Worm (Caenorhabditis elegans) whole organism, late embryonic: ENCODE data around the gene cyn-16.

Experiments used
- C08G9.2 ChIP-seq: sonication (generic microtip); optimal IDR thresholded peaks from 2 replicates; lab custom pipeline; 2016; ENCODE audit warnings: mild to moderate bottlenecking, missing genetic modification characterization, moderate library complexity, missing compliant biosample characterization
- C38D4.7 ChIP-seq: fragments of 200-800 bp; sonication (Bioruptor generic); optimal IDR thresholded peaks from 2 replicates; lab custom pipeline; 2018; ENCODE audit warnings: mild to moderate bottlenecking, missing genetic modification characterization, moderate library complexity, missing compliant biosample characterization
- F13H6.1 ChIP-seq: sonication (generic microtip); optimal IDR thresholded peaks from 2 replicates; lab custom pipeline; 2016; ENCODE audit warnings: missing genetic modification characterization, missing compliant biosample characterization
- K02D7.2 ChIP-seq: sonication (generic microtip); optimal IDR thresholded peaks from 2 replicates; lab custom pipeline; 2017; ENCODE audit warnings: mild to moderate bottlenecking, missing genetic modification characterization, missing compliant biosample characterization
- K09A11.1 ChIP-seq: sonication (generic microtip); optimal IDR thresholded peaks from 2 replicates; lab custom pipeline; 2017; ENCODE audit warnings: antibody characterized with exemption, mild to moderate bottlenecking, missing genetic modification characterization, missing compliant biosample characterization; ENCODE audit not compliant: insufficient read depth
- Y22D7AL.16 ChIP-seq: sonication (generic microtip); optimal IDR thresholded peaks from 2 replicates; lab custom pipeline; 2016; ENCODE audit warnings: missing genetic modification characterization, missing compliant biosample characterization
- ama-1 ChIP-seq: fragments of 150-350 bp; optimal IDR thresholded peaks from 2 replicates; lab custom pipeline; 2014
- ceh-14 ChIP-seq: sonication (generic microtip); optimal IDR thresholded peaks from 2 replicates; lab custom pipeline; 2016; ENCODE audit warnings: missing genotype, missing genetic modification characterization, missing compliant biosample characterization
- ceh-2 ChIP-seq: sonication (generic microtip); optimal IDR thresholded peaks from 2 replicates; lab custom pipeline; 2016; ENCODE audit warnings: missing genotype, missing genetic modification characterization, missing compliant biosample characterization
- ceh-22 ChIP-seq: sonication (generic microtip); optimal IDR thresholded peaks from 2 replicates; lab custom pipeline; 2017; ENCODE audit warnings: missing biosample characterization, missing genetic modification characterization
- ceh-24 ChIP-seq: sonication (generic microtip); optimal IDR thresholded peaks from 2 replicates; lab custom pipeline; 2016; ENCODE audit warnings: mild to moderate bottlenecking, missing genetic modification characterization, missing compliant biosample characterization
- ceh-30 ChIP-seq: fragments of 150-350 bp; optimal IDR thresholded peaks from 2 replicates; lab custom pipeline; 2014; ENCODE audit warnings: missing biosample characterization, missing genetic modification characterization
- ceh-31 ChIP-seq: sonication (generic microtip); optimal IDR thresholded peaks from 2 replicates; lab custom pipeline; 2016; ENCODE audit warnings: missing genetic modification characterization, missing compliant biosample characterization
- ceh-34 ChIP-seq: sonication (generic microtip); optimal IDR thresholded peaks from 2 replicates; lab custom pipeline; 2016; ENCODE audit warnings: mild to moderate bottlenecking, missing genetic modification characterization, missing compliant biosample characterization
- ceh-45 ChIP-seq: fragments of 200-800 bp; sonication (Bioruptor generic); IDR thresholded peaks from 2 replicates; pipeline ENCODE4 v1.3.6; 2022; ENCODE audit warnings: missing genetic modification reagents, missing genetic modification characterization, missing compliant biosample characterization
- ceh-48 ChIP-seq: sonication (generic microtip); optimal IDR thresholded peaks from 2 replicates; lab custom pipeline; 2016; ENCODE audit warnings: missing genetic modification characterization, inconsistent platforms, missing compliant biosample characterization
- ceh-6 ChIP-seq: fragments of 200-800 bp; sonication (Bioruptor generic); optimal IDR thresholded peaks from 2 replicates; lab custom pipeline; 2018; ENCODE audit warnings: mild to moderate bottlenecking, missing genetic modification characterization, missing compliant biosample characterization
- che-1 ChIP-seq: sonication (generic microtip); optimal IDR thresholded peaks from 2 replicates; lab custom pipeline; 2016; ENCODE audit warnings: mild to moderate bottlenecking, missing genetic modification characterization, missing compliant biosample characterization
- dmd-4 ChIP-seq: sonication (generic microtip); optimal IDR thresholded peaks from 2 replicates; lab custom pipeline; 2016; ENCODE audit warnings: borderline replicate concordance, missing genetic modification characterization, missing compliant biosample characterization
- dve-1 ChIP-seq: sonication (generic microtip); optimal IDR thresholded peaks from 2 replicates; lab custom pipeline; 2017; ENCODE audit warnings: antibody characterized with exemption, mild to moderate bottlenecking, missing genetic modification characterization, missing compliant biosample characterization
- elt-2 ChIP-seq: sonication (generic microtip); optimal IDR thresholded peaks from 2 replicates; lab custom pipeline; 2016; ENCODE audit warnings: missing genetic modification reagents, missing genetic modification characterization, missing compliant biosample characterization
- elt-4 ChIP-seq: sonication (generic microtip); optimal IDR thresholded peaks from 2 replicates; lab custom pipeline; 2016; ENCODE audit warnings: missing genetic modification characterization, missing compliant biosample characterization
- ets-4 ChIP-seq: sonication (generic microtip); optimal IDR thresholded peaks from 2 replicates; lab custom pipeline; 2016; ENCODE audit warnings: missing genetic modification characterization, missing compliant biosample characterization
- eyg-1 ChIP-seq: sonication (generic microtip); optimal IDR thresholded peaks from 2 replicates; lab custom pipeline; 2016; ENCODE audit warnings: missing genotype, missing genetic modification characterization, missing compliant biosample characterization
- fkh-10 ChIP-seq: fragments of 150-350 bp; optimal IDR thresholded peaks from 2 replicates; lab custom pipeline; 2014; ENCODE audit warnings: missing biosample characterization, missing genetic modification reagents, missing genetic modification characterization
- fkh-6 ChIP-seq: sonication (generic microtip); optimal IDR thresholded peaks from 2 replicates; lab custom pipeline; 2016; ENCODE audit warnings: missing genetic modification characterization, missing compliant biosample characterization
- gmeb-2 ChIP-seq: sonication (generic microtip); optimal IDR thresholded peaks from 2 replicates; lab custom pipeline; 2016; ENCODE audit warnings: missing genetic modification characterization, inconsistent platforms, missing compliant biosample characterization
- hlh-13 ChIP-seq: fragments of 200-800 bp; sonication (Bioruptor generic); optimal IDR thresholded peaks from 2 replicates; lab custom pipeline; 2018; ENCODE audit warnings: mild to moderate bottlenecking, missing genetic modification characterization, missing compliant biosample characterization
- hlh-15 ChIP-seq: sonication (generic microtip); optimal IDR thresholded peaks from 2 replicates; lab custom pipeline; 2016; ENCODE audit warnings: missing genetic modification characterization, missing compliant biosample characterization
- hlh-30 ChIP-seq: sonication (generic microtip); optimal IDR thresholded peaks from 2 replicates; lab custom pipeline; 2017; ENCODE audit warnings: antibody characterized with exemption, missing genetic modification characterization, missing compliant biosample characterization; ENCODE audit not compliant: insufficient read depth
- hlh-6 ChIP-seq: sonication (generic microtip); optimal IDR thresholded peaks from 2 replicates; lab custom pipeline; 2016; ENCODE audit warnings: missing genotype, missing genetic modification characterization, missing compliant biosample characterization
- hlh-8 ChIP-seq: sonication (generic microtip); optimal IDR thresholded peaks from 2 replicates; lab custom pipeline; 2016; ENCODE audit warnings: missing genotype, missing genetic modification characterization, missing compliant biosample characterization
- lim-6 ChIP-seq: sonication (generic microtip); optimal IDR thresholded peaks from 2 replicates; lab custom pipeline; 2016; ENCODE audit warnings: missing genetic modification characterization, missing compliant biosample characterization
- lin-11 ChIP-seq: fragments of 200-800 bp; sonication (Bioruptor generic); optimal IDR thresholded peaks from 2 replicates; lab custom pipeline; 2018; ENCODE audit warnings: mild to moderate bottlenecking, missing genetic modification characterization, missing compliant biosample characterization
- madf-2 ChIP-seq: sonication (generic microtip); optimal IDR thresholded peaks from 2 replicates; lab custom pipeline; 2017; ENCODE audit warnings: missing genetic modification characterization, missing compliant biosample characterization
- nfya-1 ChIP-seq: sonication (generic microtip); optimal IDR thresholded peaks from 2 replicates; lab custom pipeline; 2017; ENCODE audit warnings: missing genetic modification characterization, mild to moderate bottlenecking, missing compliant biosample characterization, antibody characterized with exemption, moderate library complexity
- pag-3 ChIP-seq: sonication (generic microtip); optimal IDR thresholded peaks from 2 replicates; lab custom pipeline; 2016; ENCODE audit warnings: missing compliant biosample characterization, missing genetic modification characterization, borderline replicate concordance
- pax-1 ChIP-seq: fragments of 150-350 bp; optimal IDR thresholded peaks from 2 replicates; lab custom pipeline; 2014; ENCODE audit warnings: missing biosample characterization, missing genetic modification characterization
- sox-2 ChIP-seq: fragments of 200-800 bp; sonication (Bioruptor generic); IDR thresholded peaks from 2 replicates; pipeline ENCODE4 v1.3.6; 2022; ENCODE audit warnings: missing genetic modification reagents, missing genetic modification characterization, missing compliant biosample characterization
- sox-4 ChIP-seq: sonication (generic microtip); optimal IDR thresholded peaks from 2 replicates; lab custom pipeline; 2017; ENCODE audit warnings: mild to moderate bottlenecking, missing genetic modification characterization, inconsistent platforms, missing compliant biosample characterization
- tbx-2 ChIP-seq: sonication (generic microtip); optimal IDR thresholded peaks from 2 replicates; lab custom pipeline; 2016; ENCODE audit warnings: missing genetic modification characterization, missing compliant biosample characterization
- tbx-7 ChIP-seq: sonication (generic microtip); optimal IDR thresholded peaks from 2 replicates; lab custom pipeline; 2016; ENCODE audit warnings: missing genotype, missing genetic modification characterization, missing compliant biosample characterization
- ttx-3 ChIP-seq: sonication (generic microtip); optimal IDR thresholded peaks from 2 replicates; lab custom pipeline; 2016; ENCODE audit warnings: missing genetic modification reagents, missing genetic modification characterization, missing compliant biosample characterization
- unc-3 ChIP-seq, 2 experiments: fragments of 200-800 bp in 1 of 2; sonication (Bioruptor generic) in 1 of 2; sonication (generic microtip) in 1 of 2; conservative IDR thresholded peaks in 1 of 2; optimal IDR thresholded peaks in 1 of 2; 2 replicates each; pipeline versions ENCODE4 v1.3.6 to Lab custom; 2016 to 2022; ENCODE audit warnings: missing compliant biosample characterization in 2 of 2, missing genetic modification characterization in 2 of 2, missing genetic modification reagents in 1 of 2
- unc-42 ChIP-seq: sonication (generic microtip); optimal IDR thresholded peaks from 2 replicates; lab custom pipeline; 2016; ENCODE audit warnings: missing genotype, missing genetic modification characterization, missing compliant biosample characterization
- unc-55 ChIP-seq: sonication (generic microtip); optimal IDR thresholded peaks from 2 replicates; lab custom pipeline; 2017; ENCODE audit warnings: missing biosample characterization, missing genetic modification reagents, missing genetic modification characterization
- unc-86 ChIP-seq: sonication (generic microtip); optimal IDR thresholded peaks from 2 replicates; lab custom pipeline; 2016; ENCODE audit warnings: missing genetic modification characterization, missing compliant biosample characterization
- ztf-16 ChIP-seq: sonication (generic microtip); optimal IDR thresholded peaks from 2 replicates; lab custom pipeline; 2017; ENCODE audit warnings: missing genetic modification characterization, missing compliant biosample characterization

Gene cyn-16

ce11 chrII:12049281-12049680, 12.7 kb upstream of the cyn-16 start, which contains the start of gene nadk-2:
TSS of gene nadk-2 (plus strand) at chrII:12049581.
- TF ChIP-seq unc-42 (no peak), unc-3 (GFP tag; conservative IDR thresholded peaks at IDR 0.05; lab: Robert Waterston, UW) (no peak), unc-3 (tag; optimal IDR thresholded peaks at IDR 0.05; lab: Kevin White, UChicago) (no peak), ceh-22 (tag; lab: Kevin White, UChicago) (no peak), K02D7.2 (tag; lab: Kevin White, UChicago) (no peak), madf-2 (no peak), ama-1 (no peak), hlh-8 (tag; lab: Kevin White, UChicago) (no peak), ceh-45 (GFP tag; lab: Robert Waterston, UW) (no peak), hlh-13 (GFP tag; lab: Kevin White, UChicago) (no peak), pag-3 (tag; lab: Kevin White, UChicago) (no peak), eyg-1 (no peak), ceh-31 (tag; lab: Kevin White, UChicago) (no peak)

DNA sequence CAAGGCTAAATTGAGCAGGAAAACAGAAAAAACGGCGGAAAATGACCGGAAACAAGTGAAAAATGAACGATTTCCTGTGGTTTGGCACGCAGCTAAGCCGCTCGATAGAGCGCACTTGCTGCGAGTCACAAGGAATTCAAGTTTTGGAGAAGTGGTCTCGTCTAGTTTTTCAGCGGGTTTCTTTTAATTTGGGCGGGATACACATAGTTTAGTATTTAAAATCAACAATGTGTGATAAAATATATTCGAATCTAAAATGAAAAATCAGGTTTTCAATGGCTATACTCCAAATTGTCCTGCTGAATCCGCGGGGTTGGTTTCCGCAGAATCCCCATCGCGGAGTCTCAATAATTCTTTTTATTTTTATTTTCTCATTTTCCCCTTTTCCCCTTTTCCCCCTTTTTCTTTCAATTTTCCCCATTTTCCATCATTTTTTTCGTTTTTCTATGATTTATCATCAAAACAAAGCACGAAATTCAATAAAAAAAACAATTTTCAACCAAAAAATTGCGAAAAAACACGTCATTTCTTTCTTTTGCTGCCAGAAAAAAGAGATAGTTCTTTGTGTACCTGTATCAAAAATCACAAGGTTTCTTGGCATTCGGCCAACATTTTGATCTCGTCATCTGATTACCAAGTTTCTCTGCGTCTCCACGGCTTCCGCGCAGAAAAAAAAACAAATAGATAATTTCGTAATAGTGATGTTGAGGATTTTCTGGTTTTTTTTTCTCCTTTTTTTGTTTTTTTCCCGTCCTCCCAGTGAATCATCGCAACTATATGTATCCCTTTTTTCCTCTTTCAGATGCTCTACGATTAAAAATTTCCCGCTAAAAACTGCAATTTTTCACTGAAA, 5.8 kb upstream of the cyn-16 start, which contains the start of gene ippk-1:
Gene ippk-1 (plus strand): TSS at position 803 of the 853 bp plus-strand sequence.
- TF ChIP-seq Y22D7AL.16 (tag; lab: Kevin White, UChicago) (peak; percentile 42), hlh-13 (GFP tag; lab: Kevin White, UChicago) (no peak), fkh-10 (GFP tag; lab: Kevin White, UChicago) (no peak), lim-6 (tag; lab: Kevin White, UChicago) (peak; percentile 97), hlh-8 (tag; lab: Kevin White, UChicago) (peak; percentile 95), elt-4 (peak; percentile 69), unc-3 (GFP tag; conservative IDR thresholded peaks at IDR 0.05; lab: Robert Waterston, UW) (peak; percentile 55; the same call in 1 of the 2 replicates), unc-3 (tag; optimal IDR thresholded peaks at IDR 0.05; lab: Kevin White, UChicago) (peak; percentile 26), F13H6.1 (tag; lab: Kevin White, UChicago) (peak; percentile 89), unc-55 (peak; percentile 22), dmd-4 (peak; percentile 77), ets-4 (tag; lab: Kevin White, UChicago) (peak; percentile 95), ztf-16 (tag; lab: Kevin White, UChicago) (peak; percentile 77), hlh-6 (peak; percentile 61), fkh-6 (tag; lab: Kevin White, UChicago) (peak; percentile 67), hlh-15 (tag; lab: Kevin White, UChicago) (peak; percentile 73), sox-2 (GFP tag; lab: Robert Waterston, UW) (no peak), ceh-6 (no peak), ceh-2 (peak; percentile 97), nfya-1 (peak; percentile 25), ttx-3 (tag; lab: Kevin White, UChicago) (peak; percentile 72), ceh-30 (no peak), tbx-2 (tag; lab: Kevin White, UChicago) (peak; percentile 97), C08G9.2 (tag; lab: Kevin White, UChicago) (peak; percentile 96), C38D4.7 (peak; percentile 54), ceh-14 (tag; lab: Kevin White, UChicago) (peak; percentile 96), hlh-30 (tag; lab: Kevin White, UChicago) (peak; percentile 41), ceh-22 (tag; lab: Kevin White, UChicago) (no peak), pax-1 (tag; lab: Kevin White, UChicago) (no peak), lin-11 (tag; lab: Kevin White, UChicago) (peak; percentile 19), unc-42 (peak; percentile 93), ceh-34 (tag; lab: Kevin White, UChicago) (peak; percentile 93), tbx-7 (tag; lab: Kevin White, UChicago) (peak; percentile 97), elt-2 (tag; lab: Kevin White, UChicago) (peak; percentile 90), sox-4 (tag; lab: Kevin White, UChicago) (no peak), gmeb-2 (peak; percentile 6), ceh-48 (tag; lab: Kevin White, UChicago) (no peak), unc-86 (tag; lab: Kevin White, UChicago) (peak; percentile 80), K09A11.1 (tag; lab: Kevin White, UChicago) (no peak), ceh-24 (tag; lab: Kevin White, UChicago) (peak; percentile 30), dve-1 (tag; lab: Kevin White, UChicago) (no peak), che-1 (peak; percentile 48)
